Worm (Caenorhabditis elegans) whole organism, L4/young adult: ENCODE data around the gene cdh-4.

ENCODE experiments used
- W03F9.2 ChIP-seq: fragments of 150-350 bp; optimal IDR thresholded peaks from 2 replicates; lab custom pipeline; 2014; ENCODE audit warnings: missing biosample characterization, missing genetic modification characterization
- dao-5 ChIP-seq: sonication (generic microtip); optimal IDR thresholded peaks from 2 replicates; lab custom pipeline; 2016; ENCODE audit warnings: missing genotype, missing genetic modification characterization, moderate library complexity, missing compliant biosample characterization
- him-1 ChIP-seq: sonication (generic microtip); optimal IDR thresholded peaks from 2 replicates; lab custom pipeline; 2016; ENCODE audit warnings: missing genotype, missing genetic modification reagents, missing genetic modification characterization, missing compliant biosample characterization

Gene cdh-4

ce11 chrIII:4513926-4514325 is 6.2 kb upstream of the cdh-4 start:
- TF ChIP-seq him-1 (tag; lab: Kevin White, UChicago) (peak; percentile 42), W03F9.2 (tag; lab: Kevin White, UChicago) (no peak)

- no peak for TF ChIP-seq dao-5 (tag; lab: Kevin White, UChicago)
These were observed 5.0 kb upstream of the cdh-4 start for ce11 chrIII:4515173-4515572.

ce11 chrIII:4517781-4518180 is 2.4 kb upstream of the cdh-4 start:
- TF ChIP-seq W03F9.2 (tag; lab: Kevin White, UChicago) (no peak), dao-5 (tag; lab: Kevin White, UChicago) (no peak), him-1 (tag; lab: Kevin White, UChicago) (no peak)

ce11 chrIII:4519410-4519809 is 747 bp upstream of the cdh-4 start:
- TF ChIP-seq him-1 (tag; lab: Kevin White, UChicago) (no peak), W03F9.2 (tag; lab: Kevin White, UChicago) (no peak), dao-5 (tag; lab: Kevin White, UChicago) (no peak)

ce11 chrIII:4523411-4523810 is 3.3 kb downstream of the cdh-4 start:
- TF ChIP-seq W03F9.2 (tag; lab: Kevin White, UChicago) (no peak), dao-5 (tag; lab: Kevin White, UChicago) (no peak), him-1 (tag; lab: Kevin White, UChicago) (no peak)

DNA sequence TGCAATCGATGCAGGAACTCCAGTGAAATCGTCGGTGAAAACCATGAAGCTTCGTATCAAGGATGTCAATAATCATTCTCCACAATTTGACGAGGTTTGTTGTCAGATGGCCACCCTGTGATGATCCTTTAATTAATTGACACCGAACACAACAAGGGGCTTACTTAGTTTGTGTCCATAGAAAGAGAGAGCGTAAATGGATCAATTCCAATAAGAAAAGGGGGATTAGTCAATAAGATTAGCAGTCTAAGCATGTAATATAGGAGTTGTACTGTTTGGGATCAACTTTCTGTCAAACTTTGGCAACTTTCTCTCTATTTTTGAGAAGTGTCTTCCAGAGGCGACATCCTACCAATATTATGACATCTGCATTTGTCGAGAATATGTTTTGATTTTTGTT is 3.9 kb downstream of the cdh-4 start:
- TF ChIP-seq dao-5 (tag; lab: Kevin White, UChicago) (no peak), him-1 (tag; lab: Kevin White, UChicago) (no peak), W03F9.2 (tag; lab: Kevin White, UChicago) (no peak)

ce11 chrIII:4525998-4526397 is 5.8 kb downstream of the cdh-4 start:
- no peak for TF ChIP-seq him-1 (tag; lab: Kevin White, UChicago)
- no peak for TF ChIP-seq W03F9.2 (tag; lab: Kevin White, UChicago)
- TF ChIP-seq dao-5 (tag; lab: Kevin White, UChicago) = no peak

ce11 chrIII:4530968-4531367 is 10.8 kb downstream of the cdh-4 start:
- no peak for TF ChIP-seq W03F9.2 (tag; lab: Kevin White, UChicago)
- TF ChIP-seq dao-5 (tag; lab: Kevin White, UChicago) = no peak
- TF ChIP-seq him-1 (tag; lab: Kevin White, UChicago) = no peak

DNA sequence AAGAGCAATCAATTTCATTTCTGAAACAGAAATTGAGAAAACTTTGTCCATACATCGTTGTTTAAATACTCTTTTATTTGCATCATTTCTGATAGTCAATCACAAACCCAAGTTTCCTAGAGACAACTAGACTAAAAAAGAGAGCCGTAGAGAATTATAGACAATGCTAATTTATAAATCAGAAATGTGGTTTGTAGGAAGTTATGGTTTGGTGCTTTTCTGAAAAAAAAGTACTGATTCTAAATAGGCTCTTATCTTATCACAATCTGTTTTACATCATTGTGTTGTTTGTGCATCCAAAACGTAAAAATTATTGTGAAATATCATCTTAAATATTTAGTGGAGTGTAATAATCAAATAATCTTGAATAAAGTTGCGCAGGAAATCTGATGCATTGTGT is 20.4 kb downstream of the cdh-4 start, which contains the start of gene ugt-62:
Gene ugt-62, minus strand, starts transcription at position 20 of the 400 bp plus-strand sequence.
- no peak for TF ChIP-seq him-1 (tag; lab: Kevin White, UChicago)
- no peak for TF ChIP-seq W03F9.2 (tag; lab: Kevin White, UChicago)
- no peak for TF ChIP-seq dao-5 (tag; lab: Kevin White, UChicago)

DNA sequence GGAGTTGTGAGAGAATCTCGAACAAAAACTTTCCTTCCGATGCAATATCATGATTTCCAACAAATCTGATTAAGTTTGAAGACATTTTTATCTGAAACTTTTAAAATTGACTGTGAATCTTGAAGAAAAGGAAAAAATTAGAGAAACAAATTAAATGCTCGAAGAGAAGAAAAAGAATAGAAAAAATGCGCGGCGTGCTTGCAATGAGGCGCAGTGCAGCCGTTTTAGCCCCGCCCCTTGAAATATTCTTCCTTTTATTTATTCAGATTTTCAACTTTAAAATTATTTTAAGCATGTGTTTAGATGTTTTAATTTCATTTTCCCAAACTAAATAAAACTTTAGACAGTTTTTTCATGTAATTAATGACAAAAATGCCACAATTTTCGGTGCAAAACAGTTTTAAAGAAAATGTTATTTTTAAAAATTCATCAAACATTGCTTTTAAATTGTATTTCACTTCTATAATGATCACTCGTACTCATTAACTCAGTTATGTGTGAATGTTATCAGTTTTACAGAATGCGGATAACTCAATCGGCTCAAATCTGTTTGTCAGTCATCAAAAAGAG is 22.3 kb downstream of the cdh-4 start, which contains the start of the genes mrps-34 and cisd-3.1:
Gene mrps-34, minus strand, starts transcription at position 91 of the 570 bp plus-strand sequence.
Gene cisd-3.1, plus strand, starts transcription at position 520 of the 570 bp plus-strand sequence.
- TF ChIP-seq W03F9.2 (tag; lab: Kevin White, UChicago) = no peak
- TF ChIP-seq him-1 (tag; lab: Kevin White, UChicago) = no peak

DNA sequence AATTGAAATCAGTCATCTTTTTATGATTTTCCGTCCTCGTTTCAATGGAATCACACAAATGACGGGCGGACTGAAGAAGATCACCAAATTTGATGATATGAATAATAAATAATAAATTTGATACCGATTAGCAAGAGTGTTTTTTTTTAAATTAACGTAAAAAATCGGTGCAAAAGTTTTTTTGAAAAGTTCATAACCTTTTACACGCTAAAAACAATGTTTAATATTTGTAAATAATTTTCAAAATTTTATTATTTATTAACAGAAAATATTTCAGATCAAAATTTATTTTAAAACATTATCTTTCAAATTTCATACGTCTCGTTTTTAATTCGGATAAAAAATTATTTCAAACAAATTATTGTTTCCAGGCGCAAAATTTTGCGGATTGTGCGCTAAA is 24.8 kb downstream of the cdh-4 start, which contains the start of gene M88.3:
Gene M88.3, minus strand, starts transcription at position 101 of the 400 bp plus-strand sequence.
- no peak for TF ChIP-seq dao-5 (tag; lab: Kevin White, UChicago)
- TF ChIP-seq him-1 (tag; lab: Kevin White, UChicago) = no peak

- TF ChIP-seq him-1 (tag; lab: Kevin White, UChicago) = no peak
- TF ChIP-seq W03F9.2 (tag; lab: Kevin White, UChicago) = no peak
- no peak for TF ChIP-seq dao-5 (tag; lab: Kevin White, UChicago)
These were observed 28.6 kb downstream of the cdh-4 start, which contains the start of gene M88.4 for ce11 chrIII:4548739-4549138. Gene M88.4, plus strand, starts transcription at chrIII:4549039.

DNA sequence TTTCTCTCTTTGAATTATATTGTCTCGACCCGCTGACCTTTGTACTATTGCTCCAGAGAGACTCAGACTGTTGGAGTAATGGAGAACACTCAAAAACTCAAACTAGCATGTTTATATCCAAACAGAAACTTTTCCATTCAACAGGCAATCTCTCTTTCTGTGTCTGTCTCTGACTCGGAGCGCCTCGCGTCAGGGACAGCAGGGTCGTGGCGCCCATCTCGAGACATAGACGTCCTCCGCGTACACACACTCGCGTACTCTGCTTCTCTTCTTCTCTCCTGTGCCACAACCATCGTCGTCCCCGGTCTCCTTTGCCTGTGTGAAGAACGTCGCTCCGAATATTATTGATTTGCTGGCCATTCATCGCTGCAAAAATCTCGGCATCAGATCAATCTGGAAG is 31.8 kb downstream of the cdh-4 start:
- TF ChIP-seq W03F9.2 (tag; lab: Kevin White, UChicago) (peak; percentile 20), dao-5 (tag; lab: Kevin White, UChicago) (no peak), him-1 (tag; lab: Kevin White, UChicago) (peak; percentile 32)

ce11 chrIII:4552872-4553271 is 32.7 kb downstream of the cdh-4 start:
- TF ChIP-seq him-1 (tag; lab: Kevin White, UChicago) = no peak
- TF ChIP-seq W03F9.2 (tag; lab: Kevin White, UChicago) = no peak
- no peak for TF ChIP-seq dao-5 (tag; lab: Kevin White, UChicago)
